Fruit fly (Drosophila melanogaster): ENCODE results near the gene ldd.

The ldd gene

dm6 chrX:21124176-21124575, 742 bp downstream of the ldd start (continued):
- TF ChIP-seq CG34224 (GFP tag; IDR thresholded peaks at IDR 0.05; ENCODE audit: partially characterized antibody) = no peak
- TF ChIP-seq nau (GFP tag; optimal IDR thresholded peaks at IDR 0.05) = peak; percentile 15
- peak; percentile 30 for TF ChIP-seq Bteb2 (GFP tag; optimal IDR thresholded peaks at IDR 0.05)
- TF ChIP-seq CG9797 (GFP tag; optimal IDR thresholded peaks at IDR 0.05) = no peak
- TF ChIP-seq CG9727 (GFP tag; optimal IDR thresholded peaks at IDR 0.05) = peak; percentile 70
- TF ChIP-seq ind (GFP tag; optimal IDR thresholded peaks at IDR 0.05) = peak; percentile 61
- no peak for TF ChIP-seq Bgb (GFP tag; IDR thresholded peaks at IDR 0.05; ENCODE audit: partially characterized antibody)
- TF ChIP-seq Fer1 (GFP tag; optimal IDR thresholded peaks at IDR 0.05) = no peak
- TF ChIP-seq CG13624 (GFP tag; optimal IDR thresholded peaks at IDR 0.05) = peak; percentile 39
- no peak for TF ChIP-seq pita (GFP tag; optimal IDR thresholded peaks at IDR 0.05)
- no peak for TF ChIP-seq grn (GFP tag; optimal IDR thresholded peaks at IDR 0.05)
- TF ChIP-seq CG15514 (GFP tag; optimal IDR thresholded peaks at IDR 0.05) = peak; percentile 35
- TF ChIP-seq CG11085 (GFP tag; IDR thresholded peaks at IDR 0.05) = no peak
- TF ChIP-seq mld (GFP tag; IDR thresholded peaks at IDR 0.05; ENCODE audit: partially characterized antibody) = no peak
- peak; percentile 65 for TF ChIP-seq lmd (GFP tag; IDR thresholded peaks at IDR 0.05)
- TF ChIP-seq Hand (GFP tag; optimal IDR thresholded peaks at IDR 0.05) = no peak
- no peak for TF ChIP-seq cg (GFP tag; optimal IDR thresholded peaks at IDR 0.05)
- peak in 1 of 2 experiments; percentile 73 for TF ChIP-seq Eip74EF (GFP tag; optimal IDR thresholded peaks at IDR 0.05)
- no peak for TF ChIP-seq cad (GFP tag; optimal IDR thresholded peaks at IDR 0.05)
- peak; percentile 38 to 76 for TF ChIP-seq dpn (GFP tag; optimal IDR thresholded peaks at IDR 0.05)
- TF ChIP-seq tio (GFP tag; optimal IDR thresholded peaks at IDR 0.05) = peak; percentile 75
- TF ChIP-seq ci (GFP tag; IDR thresholded peaks at IDR 0.05) = peak; percentile 81
- TF ChIP-seq stwl (tag; optimal IDR thresholded peaks at IDR 0.05) = no peak
- TF ChIP-seq peb (GFP tag; IDR thresholded peaks at IDR 0.05) = no peak
- TF ChIP-seq CG10959 (GFP tag; IDR thresholded peaks at IDR 0.05) = peak; percentile 40; the same call in 1 of the 2 replicates
- TF ChIP-seq lbe (GFP tag; optimal IDR thresholded peaks at IDR 0.05) = peak; percentile 79
- TF ChIP-seq CG12219 (GFP tag; optimal IDR thresholded peaks at IDR 0.05) = peak; percentile 59
- no peak; the same call in 2 of the 3 replicates for TF ChIP-seq H15 (GFP tag; IDR thresholded peaks at IDR 0.05)
- 0 out of 2 replicates have a peak, but pooled peaks have one; percentile 27 for TF ChIP-seq CG11696 (GFP tag; IDR thresholded peaks at IDR 0.05)
- TF ChIP-seq gsb (GFP tag; IDR thresholded peaks at IDR 0.05) = 0 out of 2 replicates have a peak, but pooled peaks have one; percentile 34
- no peak for TF ChIP-seq ERR (GFP tag; optimal IDR thresholded peaks at IDR 0.05)
- TF ChIP-seq gcm2 (GFP tag; optimal IDR thresholded peaks at IDR 0.05) = peak; percentile 33
- no peak for TF ChIP-seq CG30020 (tag; optimal IDR thresholded peaks at IDR 0.05)
- TF ChIP-seq CG33557 (GFP tag; optimal IDR thresholded peaks at IDR 0.05) = no peak
- peak in 1 of 2 experiments; percentile 83 for TF ChIP-seq eve (GFP tag; optimal IDR thresholded peaks at IDR 0.05)
- TF ChIP-seq CG13424 (tag; optimal IDR thresholded peaks at IDR 0.05) = peak; percentile 74
- TF ChIP-seq chm (GFP tag; IDR thresholded peaks at IDR 0.05) = no peak
- no peak for TF ChIP-seq CG11560 (tag; IDR thresholded peaks at IDR 0.05)
- peak; percentile 18 for TF ChIP-seq CG7786 (GFP tag; optimal IDR thresholded peaks at IDR 0.05)
- TF ChIP-seq CG4282 (GFP tag; optimal IDR thresholded peaks at IDR 0.05) = no peak
- no peak for TF ChIP-seq da (GFP tag; optimal IDR thresholded peaks at IDR 0.05)
- no peak for TF ChIP-seq CG2889 (GFP tag; IDR thresholded peaks at IDR 0.05)
- peak; percentile 92 for TF ChIP-seq sens (GFP tag)
- no peak for TF ChIP-seq CG2199 (GFP tag; IDR thresholded peaks at IDR 0.05)
- peak; percentile 21 for TF ChIP-seq psq (GFP tag; optimal IDR thresholded peaks at IDR 0.05)
- TF ChIP-seq CG12769 (tag; optimal IDR thresholded peaks at IDR 0.05) = peak; percentile 72
- peak; percentile 73 for TF ChIP-seq Ptx1 (GFP tag; IDR thresholded peaks at IDR 0.05)
- no peak for TF ChIP-seq CG34376 (GFP tag; optimal IDR thresholded peaks at IDR 0.05)
- TF ChIP-seq Mrtf (GFP tag; IDR thresholded peaks at IDR 0.05) = peak; percentile 24; the same call in 1 of the 3 replicates
- TF ChIP-seq phol (tag; optimal IDR thresholded peaks at IDR 0.05) = peak; percentile 78
- no peak for TF ChIP-seq CG7745 (tag; optimal IDR thresholded peaks at IDR 0.05)
